Fruit fly (Drosophila melanogaster): ENCODE data around the gene Spn28Da.

Gene Spn28Da

dm6 chr2L:7871821-7872524 lies 17.0 kb downstream of the Spn28Da start (continued):
- TF ChIP-seq usp (GFP tag; optimal IDR thresholded peaks at IDR 0.05) (no peak), CG14710 (tag; optimal IDR thresholded peaks at IDR 0.05) (no peak), wek (GFP tag; optimal IDR thresholded peaks at IDR 0.05) (no peak), Dip3 (GFP tag; optimal IDR thresholded peaks at IDR 0.05) (no peak), CG9609 (GFP tag; optimal IDR thresholded peaks at IDR 0.05) (peak; percentile 18), tio (GFP tag; optimal IDR thresholded peaks at IDR 0.05) (peak; percentile 39), sqz (GFP tag; optimal IDR thresholded peaks at IDR 0.05) (no peak), CkIIα-i1 (GFP tag; IDR thresholded peaks at IDR 0.05) (no peak), Pdp1 (GFP tag; optimal IDR thresholded peaks at IDR 0.05) (peak; percentile 6 to 25), Antp (GFP tag; optimal IDR thresholded peaks at IDR 0.05) (peak; percentile 0), az2 (GFP tag; optimal IDR thresholded peaks at IDR 0.05) (no peak), Bdp1 (GFP tag; optimal IDR thresholded peaks at IDR 0.05) (no peak), btn (GFP tag; optimal IDR thresholded peaks at IDR 0.05) (no peak), aop (GFP tag; IDR thresholded peaks at IDR 0.05) (no peak), Gug (GFP tag; IDR thresholded peaks at IDR 0.05) (peak; percentile 19; the same call in 1 of the 4 replicates), CG8765 (GFP tag; IDR thresholded peaks at IDR 0.05) (no peak), CG18476 (GFP tag; optimal IDR thresholded peaks at IDR 0.05) (no peak), CG8089 (GFP tag; optimal IDR thresholded peaks at IDR 0.05) (no peak), CG18011 (GFP tag; optimal IDR thresholded peaks at IDR 0.05) (no peak), Dek (tag; optimal IDR thresholded peaks at IDR 0.05) (peak; percentile 55), Meics (GFP tag; optimal IDR thresholded peaks at IDR 0.05) (peak; percentile 74), Fer3 (tag; optimal IDR thresholded peaks at IDR 0.05) (peak; percentile 49), CG10147 (GFP tag; optimal IDR thresholded peaks at IDR 0.05) (peak; percentile 78), CG6683 (GFP tag; optimal IDR thresholded peaks at IDR 0.05) (no peak), ssp (GFP tag; IDR thresholded peaks at IDR 0.05) (peak; percentile 9; the same call in 1 of the 2 replicates), CG34422 (GFP tag; IDR thresholded peaks at IDR 0.05) (no peak), CG3847 (GFP tag; IDR thresholded peaks at IDR 0.05) (0 out of 2 replicates have a peak, but pooled peaks have one; percentile 22), Kr (GFP tag; optimal IDR thresholded peaks at IDR 0.05) (no peak), CG4282 (GFP tag; optimal IDR thresholded peaks at IDR 0.05) (no peak), slbo (GFP tag; IDR thresholded peaks at IDR 0.05) (peak; percentile 63), CG8944 (GFP tag; optimal IDR thresholded peaks at IDR 0.05) (no peak), CG10959 (GFP tag; IDR thresholded peaks at IDR 0.05) (no peak), CG13894 (tag; optimal IDR thresholded peaks at IDR 0.05) (no peak), Sin3A (optimal IDR thresholded peaks at IDR 0.05) (no peak), cg (GFP tag; optimal IDR thresholded peaks at IDR 0.05) (no peak), CG8290 (GFP tag; optimal IDR thresholded peaks at IDR 0.05) (no peak), CG8290 (tag; optimal IDR thresholded peaks at IDR 0.05) (no peak), CHES-1-like (GFP tag; optimal IDR thresholded peaks at IDR 0.05) (peak; percentile 19), Nf-YB (GFP tag; optimal IDR thresholded peaks at IDR 0.05) (peak; percentile 8), CG3281 (GFP tag; optimal IDR thresholded peaks at IDR 0.05) (peak; percentile 67), CG12104 (GFP tag; optimal IDR thresholded peaks at IDR 0.05) (no peak), CG3995 (GFP tag; optimal IDR thresholded peaks at IDR 0.05) (no peak), D19B (GFP tag; optimal IDR thresholded peaks at IDR 0.05) (peak; percentile 77), D19A (tag; optimal IDR thresholded peaks at IDR 0.05) (peak; percentile 44), Rx (GFP tag; IDR thresholded peaks at IDR 0.05) (no peak), CG30020 (tag; optimal IDR thresholded peaks at IDR 0.05) (no peak), CG17385 (GFP tag; optimal IDR thresholded peaks at IDR 0.05) (peak; percentile 40), her (GFP tag; optimal IDR thresholded peaks at IDR 0.05) (no peak), vnd (GFP tag; IDR thresholded peaks at IDR 0.05; ENCODE audit: partially characterized antibody) (no peak), Mrtf (GFP tag; IDR thresholded peaks at IDR 0.05) (no peak), unpg (GFP tag; optimal IDR thresholded peaks at IDR 0.05) (peak; percentile 50)

All from whole organism, embryonic.